Fruit fly (Drosophila melanogaster): Measurements from ENCODE around the gene CG14100.

dm6 chr3L:19585979-19586378, 4.3 kb downstream of the CG14100 start, which contains the start of the genes CG9231 and CG9330:
- no peak for TF ChIP-seq ss (GFP tag; optimal IDR thresholded peaks at IDR 0.05)
- no peak for TF ChIP-seq dsx (GFP tag; optimal IDR thresholded peaks at IDR 0.05; ENCODE audit: poor library complexity, severe bottlenecking)

Data from whole organism, prepupa.